1 fruit fly cellular context compared by ENCODE assay signal in the genomic region with DNA sequence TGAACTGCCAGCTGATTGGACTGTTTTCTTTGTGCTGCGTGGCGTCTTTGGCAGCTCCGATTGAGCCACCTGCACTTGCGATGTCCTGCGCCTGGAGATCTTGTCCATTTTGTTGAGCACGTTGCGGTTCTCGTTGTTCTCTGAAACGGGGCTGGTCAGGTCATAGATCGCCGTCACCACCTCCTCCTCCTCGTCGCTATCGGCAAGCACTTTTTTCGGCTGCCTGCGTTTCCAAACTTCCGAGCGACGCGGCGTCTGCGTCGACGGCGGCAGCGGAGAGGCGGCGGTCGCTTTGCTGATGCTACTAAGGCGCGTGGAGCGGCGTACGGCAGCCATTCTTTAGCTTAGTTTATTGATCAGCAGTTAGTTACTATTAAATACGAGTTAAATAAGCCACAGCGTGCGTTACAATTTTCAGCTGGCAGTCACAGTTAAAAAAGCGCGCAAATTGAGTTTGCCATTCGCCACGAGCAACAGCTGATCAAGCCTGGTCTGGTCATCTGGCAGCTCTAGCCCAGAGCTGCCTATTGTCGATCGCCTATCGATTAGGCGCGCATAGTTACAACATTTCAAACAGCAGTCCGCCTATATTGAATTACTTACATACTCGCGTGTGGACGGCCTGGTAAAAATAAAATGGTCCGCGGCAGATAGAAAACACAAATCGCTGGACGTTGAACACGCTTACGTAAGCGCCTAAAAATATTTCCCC.
TF ChIP-seq lines count a peak whose summit lies in the region.

TSS of gene Cdc6 (minus strand) at position 456 of the 712 bp plus-strand sequence.

TF ChIP-seq in whole organism, embryonic, 481 proteins besides CTCF, POLR2A, EP300 and RAD21 (continued from another document):
- TF ChIP-seq repo (GFP tag; optimal IDR thresholded peaks at IDR 0.05; lab: Kevin White, UChicago) (no peak), CG10267 (tag; optimal IDR thresholded peaks at IDR 0.05; lab: Kevin White, UChicago) (peak; percentile 13), schlank (tag; optimal IDR thresholded peaks at IDR 0.05; lab: Kevin White, UChicago) (no peak), Dp (GFP tag; optimal IDR thresholded peaks at IDR 0.05; lab: Kevin White, UChicago) (peak; percentile 99), Bgb (GFP tag; IDR thresholded peaks at IDR 0.05; lab: Robert Waterston, UW; ENCODE audit: partially characterized antibody) (peak; percentile 46; the same call in 1 of the 2 replicates), CG3995 (GFP tag; optimal IDR thresholded peaks at IDR 0.05; lab: Kevin White, UChicago) (peak; percentile 62), gce (GFP tag; IDR thresholded peaks at IDR 0.05; lab: Robert Waterston, UW) (no peak), Mad (GFP tag; optimal IDR thresholded peaks at IDR 0.05; lab: Kevin White, UChicago) (no peak), zen (tag; optimal IDR thresholded peaks at IDR 0.05; lab: Kevin White, UChicago) (peak; percentile 27), stwl (tag; optimal IDR thresholded peaks at IDR 0.05; lab: Kevin White, UChicago) (peak; percentile 58), trem (tag; optimal IDR thresholded peaks at IDR 0.05; lab: Kevin White, UChicago) (peak; percentile 44), CG15601 (tag; optimal IDR thresholded peaks at IDR 0.05; lab: Kevin White, UChicago) (peak; percentile 12), dysf (GFP tag; IDR thresholded peaks at IDR 0.05; lab: Robert Waterston, UW) (no peak), CG17186 (GFP tag; optimal IDR thresholded peaks at IDR 0.05; lab: Kevin White, UChicago) (peak; percentile 74), Stat92E (GFP tag; optimal IDR thresholded peaks at IDR 0.05; lab: Kevin White, UChicago) (peak in 1 of 3 experiments; percentile 46), Ets97D (GFP tag; optimal IDR thresholded peaks at IDR 0.05; lab: Kevin White, UChicago) (peak; percentile 20), CG33213 (GFP tag; optimal IDR thresholded peaks at IDR 0.05; lab: Kevin White, UChicago) (no peak), CG1603 (tag; optimal IDR thresholded peaks at IDR 0.05; lab: Kevin White, UChicago) (peak; percentile 71), CG2712 (tag; optimal IDR thresholded peaks at IDR 0.05; lab: Kevin White, UChicago) (peak; percentile 3), Med (GFP tag; lab: Kevin White, UChicago) (peak; percentile 78), CG12299 (tag; optimal IDR thresholded peaks at IDR 0.05; lab: Kevin White, UChicago) (no peak), nmo (GFP tag; optimal IDR thresholded peaks at IDR 0.05; lab: Kevin White, UChicago) (peak; percentile 7), CG7963 (GFP tag; IDR thresholded peaks at IDR 0.05; lab: Robert Waterston, UW; ENCODE audit: partially characterized antibody) (0 out of 3 replicates have a peak, but pooled peaks have one; percentile 32), Taf1 (GFP tag; IDR thresholded peaks at IDR 0.05; lab: Robert Waterston, UW) (no peak), MESR4 (GFP tag; optimal IDR thresholded peaks at IDR 0.05; lab: Kevin White, UChicago) (peak; percentile 49), Optix (GFP tag; IDR thresholded peaks at IDR 0.05; lab: Robert Waterston, UW) (no peak), CG2678 (tag; optimal IDR thresholded peaks at IDR 0.05; lab: Kevin White, UChicago) (no peak), so (GFP tag; IDR thresholded peaks at IDR 0.05; lab: Robert Waterston, UW) (peak; percentile 60; the same call in 1 of the 3 replicates), CG32532 (GFP tag; IDR thresholded peaks at IDR 0.05; lab: Robert Waterston, UW) (no peak), Pdp1 (GFP tag; optimal IDR thresholded peaks at IDR 0.05; lab: Kevin White, UChicago) (peak in 1 of 2 experiments; percentile 81), E2f1 (GFP tag; IDR thresholded peaks at IDR 0.05; lab: Robert Waterston, UW) (peak; percentile 70; the same call in 1 of the 2 replicates), CG9797 (GFP tag; optimal IDR thresholded peaks at IDR 0.05; lab: Kevin White, UChicago) (peak; percentile 29), Sry-δ (GFP tag; optimal IDR thresholded peaks at IDR 0.05; lab: Kevin White, UChicago) (peak; percentile 47), CG2199 (GFP tag; IDR thresholded peaks at IDR 0.05; lab: Robert Waterston, UW) (no peak), amos (GFP tag; IDR thresholded peaks at IDR 0.05; lab: Robert Waterston, UW; ENCODE audit: partially characterized antibody) (peak; percentile 48; the same call in 1 of the 2 replicates), CG17829 (tag; optimal IDR thresholded peaks at IDR 0.05; lab: Kevin White, UChicago) (peak; percentile 12), fd96Cb (tag; optimal IDR thresholded peaks at IDR 0.05; lab: Kevin White, UChicago) (no peak), B-H2 (GFP tag; optimal IDR thresholded peaks at IDR 0.05; lab: Kevin White, UChicago) (no peak), CHES-1-like (GFP tag; optimal IDR thresholded peaks at IDR 0.05; lab: Kevin White, UChicago) (peak; percentile 4), Scr (GFP tag; IDR thresholded peaks at IDR 0.05; lab: Robert Waterston, UW; ENCODE audit: partially characterized antibody) (peak; percentile 34; the same call in 1 of the 2 replicates), CG14710 (tag; optimal IDR thresholded peaks at IDR 0.05; lab: Kevin White, UChicago) (peak; percentile 13), Sin3A (optimal IDR thresholded peaks at IDR 0.05; lab: Kevin White, UChicago) (peak; percentile 69), CG8290 (GFP tag; optimal IDR thresholded peaks at IDR 0.05; lab: Kevin White, UChicago) (no peak), CG8290 (tag; optimal IDR thresholded peaks at IDR 0.05; lab: Kevin White, UChicago) (peak in 1 of 2 experiments; percentile 15), MBD-R2 (GFP tag; IDR thresholded peaks at IDR 0.05; lab: Robert Waterston, UW) (peak; percentile 82), dm (GFP tag; optimal IDR thresholded peaks at IDR 0.05; lab: Kevin White, UChicago) (peak; percentile 36), CG3847 (GFP tag; IDR thresholded peaks at IDR 0.05; lab: Robert Waterston, UW) (peak; percentile 19; the same call in 1 of the 2 replicates), phol (tag; optimal IDR thresholded peaks at IDR 0.05; lab: Kevin White, UChicago) (peak; percentile 13)
